Worm (Caenorhabditis elegans): Measurements from ENCODE around the gene C33F10.8.

Gene C33F10.8

DNA sequence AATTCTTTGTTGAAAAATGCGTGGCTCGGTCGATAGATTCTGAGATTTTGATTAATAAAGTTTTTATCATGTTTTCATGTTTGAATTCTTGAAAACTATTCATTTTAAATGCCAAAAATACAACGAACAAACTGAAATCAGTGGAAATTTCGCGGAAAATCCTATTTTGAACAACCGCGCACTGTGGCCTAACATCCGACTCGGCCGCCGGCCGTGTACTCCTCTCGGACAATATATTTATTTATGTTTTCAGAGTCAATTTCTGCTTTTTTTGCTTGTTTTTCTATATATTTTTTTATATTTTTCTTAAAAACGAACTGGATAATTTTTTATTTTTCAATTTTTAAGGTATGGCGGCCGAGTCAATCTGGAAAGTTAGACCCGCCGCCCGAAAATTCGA is 33.8 kb downstream of the C33F10.8 start, which contains the start of gene F26G1.1 (continued):
- TF ChIP-seq ceh-45 (GFP tag; IDR thresholded peaks at IDR 0.05) = no peak
- peak; percentile 28 for TF ChIP-seq che-1 (tag; optimal IDR thresholded peaks at IDR 0.05)
- peak; percentile 93 for TF ChIP-seq C08G9.2 (tag; optimal IDR thresholded peaks at IDR 0.05)
- no peak for TF ChIP-seq ceh-19 (GFP tag; optimal IDR thresholded peaks at IDR 0.05)
- no peak for TF ChIP-seq ceh-30 (tag; optimal IDR thresholded peaks at IDR 0.05)
- TF ChIP-seq hlh-6 (tag; optimal IDR thresholded peaks at IDR 0.05) = no peak
- no peak for TF ChIP-seq hlh-13 (GFP tag; optimal IDR thresholded peaks at IDR 0.05)
- TF ChIP-seq fkh-6 (tag; optimal IDR thresholded peaks at IDR 0.05) = peak; percentile 14
- TF ChIP-seq pag-3 (tag; optimal IDR thresholded peaks at IDR 0.05; ENCODE audit: borderline replicate concordance) = no peak
- peak; percentile 72 for TF ChIP-seq ref-2 (tag; optimal IDR thresholded peaks at IDR 0.05)
- no peak for TF ChIP-seq dmd-4 (tag; optimal IDR thresholded peaks at IDR 0.05; ENCODE audit: borderline replicate concordance)
- TF ChIP-seq K02D7.2 (tag; optimal IDR thresholded peaks at IDR 0.05) = no peak
- no peak for TF ChIP-seq K09A11.1 (tag; optimal IDR thresholded peaks at IDR 0.05; ENCODE audit: insufficient read depth)
- TF ChIP-seq Y22D7AL.16 (tag; optimal IDR thresholded peaks at IDR 0.05) = no peak
- peak; percentile 50 for TF ChIP-seq lim-6 (tag; optimal IDR thresholded peaks at IDR 0.05)
- TF ChIP-seq tbx-7 (tag; optimal IDR thresholded peaks at IDR 0.05) = peak; percentile 93
- peak; percentile 29 for TF ChIP-seq ceh-34 (tag; optimal IDR thresholded peaks at IDR 0.05)
- TF ChIP-seq ttx-3 (tag; optimal IDR thresholded peaks at IDR 0.05) = peak; percentile 58
- TF ChIP-seq npax-4 (tag; optimal IDR thresholded peaks at IDR 0.05) = peak; percentile 17
- TF ChIP-seq sox-2 (GFP tag; IDR thresholded peaks at IDR 0.05) = no peak
- TF ChIP-seq mec-3 (tag; optimal IDR thresholded peaks at IDR 0.05; ENCODE audit: borderline replicate concordance) = peak; percentile 65
- no peak for TF ChIP-seq ama-1 (optimal IDR thresholded peaks at IDR 0.05)
- TF ChIP-seq unc-42 (tag; optimal IDR thresholded peaks at IDR 0.05) = peak; percentile 10
- TF ChIP-seq pqm-1 (tag; optimal IDR thresholded peaks at IDR 0.05) = no peak
- no peak for TF ChIP-seq eyg-1 (tag; optimal IDR thresholded peaks at IDR 0.05)
- TF ChIP-seq zip-5 (tag; optimal IDR thresholded peaks at IDR 0.05) = peak; percentile 83
- TF ChIP-seq T23F11.4 (GFP tag; optimal IDR thresholded peaks at IDR 0.05) = no peak
- TF ChIP-seq ceh-48 (tag; optimal IDR thresholded peaks at IDR 0.05) = no peak
- no peak for TF ChIP-seq hlh-30 (tag; optimal IDR thresholded peaks at IDR 0.05; ENCODE audit: insufficient read depth)
- no peak for TF ChIP-seq lin-11 (tag; optimal IDR thresholded peaks at IDR 0.05)
- no peak for TF ChIP-seq ceh-6 (GFP tag; optimal IDR thresholded peaks at IDR 0.05)
- TF ChIP-seq sdc-2 (tag; optimal IDR thresholded peaks at IDR 0.05) = peak; percentile 48
- TF ChIP-seq F13H6.1 (tag; optimal IDR thresholded peaks at IDR 0.05) = peak; percentile 63
- TF ChIP-seq pros-1 (tag; optimal IDR thresholded peaks at IDR 0.05) = no peak
- TF ChIP-seq nhr-232 (tag; optimal IDR thresholded peaks at IDR 0.05) = no peak
- TF ChIP-seq ceh-14 (tag; optimal IDR thresholded peaks at IDR 0.05) = peak; percentile 83
- TF ChIP-seq syd-9 (tag; optimal IDR thresholded peaks at IDR 0.05) = no peak
- TF ChIP-seq hlh-15 (tag; optimal IDR thresholded peaks at IDR 0.05) = no peak
- peak; percentile 12 for TF ChIP-seq rnt-1 (tag; optimal IDR thresholded peaks at IDR 0.05)
- TF ChIP-seq elt-2 (tag; optimal IDR thresholded peaks at IDR 0.05) = peak; percentile 97
- TF ChIP-seq fax-1 (tag; optimal IDR thresholded peaks at IDR 0.05) = peak; percentile 57
- no peak for TF ChIP-seq ceh-22 (tag; optimal IDR thresholded peaks at IDR 0.05)
- TF ChIP-seq pha-4 (tag; optimal IDR thresholded peaks at IDR 0.05) = no peak

DNA sequence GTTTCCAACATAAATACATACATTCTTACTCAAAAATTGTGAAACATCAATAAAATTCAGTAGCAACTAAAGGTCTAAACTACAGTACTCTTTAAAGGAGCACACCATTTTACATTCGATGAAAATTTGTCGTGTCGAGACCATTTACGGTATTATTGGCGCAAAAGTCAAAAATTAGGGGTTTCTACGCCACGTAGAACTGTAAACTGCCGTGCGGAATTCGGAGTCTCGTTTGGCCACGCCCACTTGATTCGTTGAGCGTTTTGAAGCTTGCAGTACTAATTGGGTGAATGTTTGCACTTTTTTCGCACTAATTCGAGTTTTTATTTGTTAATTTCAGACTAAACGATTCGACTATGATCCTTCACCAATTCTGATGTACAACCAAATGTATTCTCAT is 34.3 kb downstream of the C33F10.8 start:
- TF ChIP-seq hlh-6 (tag; optimal IDR thresholded peaks at IDR 0.05) (no peak), ets-4 (tag; optimal IDR thresholded peaks at IDR 0.05) (no peak), ceh-9 (tag; optimal IDR thresholded peaks at IDR 0.05) (no peak), hlh-30 (tag; optimal IDR thresholded peaks at IDR 0.05; ENCODE audit: insufficient read depth) (no peak), hlh-13 (GFP tag; optimal IDR thresholded peaks at IDR 0.05) (no peak), lin-11 (tag; optimal IDR thresholded peaks at IDR 0.05) (no peak), pros-1 (tag; optimal IDR thresholded peaks at IDR 0.05) (no peak), ceh-18 (tag; optimal IDR thresholded peaks at IDR 0.05) (no peak), fax-1 (tag; optimal IDR thresholded peaks at IDR 0.05) (no peak), pha-2 (tag; optimal IDR thresholded peaks at IDR 0.05) (no peak), ttx-3 (tag; optimal IDR thresholded peaks at IDR 0.05) (no peak), sdc-2 (tag; optimal IDR thresholded peaks at IDR 0.05) (no peak), unc-42 (tag; optimal IDR thresholded peaks at IDR 0.05) (no peak), tbx-7 (tag; optimal IDR thresholded peaks at IDR 0.05) (no peak)
